Worm (Caenorhabditis elegans) whole organism, L1 larva: ENCODE results near the gene nlp-79.

Experiments used
- Y116A8C.19 ChIP-seq: sonication (generic microtip); optimal IDR thresholded peaks from 2 replicates; lab custom pipeline; 2016; ENCODE audit warnings: missing compliant biosample characterization, missing genetic modification characterization, borderline replicate concordance
- aha-1 ChIP-seq: fragments of 150-350 bp; optimal IDR thresholded peaks from 2 replicates; lab custom pipeline; 2014; ENCODE audit warnings: missing biosample characterization, missing genetic modification characterization
- ceh-82 ChIP-seq, 3 experiments: fragments of 150-350 bp in 1 of 3; sonication (generic microtip) in 2 of 3; optimal IDR thresholded peaks; 2 replicates each; lab custom pipeline; 2014 to 2017; ENCODE audit warnings: missing biosample characterization in 3 of 3, missing genetic modification characterization in 3 of 3
- egl-13 ChIP-seq: sonication (generic microtip); optimal IDR thresholded peaks from 2 replicates; lab custom pipeline; 2016; ENCODE audit warnings: missing genotype, missing genetic modification reagents, missing genetic modification characterization, missing compliant biosample characterization
- isw-1 ChIP-seq: fragments of 200-800 bp; sonication (Bioruptor generic); IDR thresholded peaks from 2 replicates; pipeline ENCODE4 v1.3.6; 2022; ENCODE audit warnings: missing genetic modification characterization, missing compliant biosample characterization
- lin-13 ChIP-seq: fragments of 150-350 bp; optimal IDR thresholded peaks from 2 replicates; lab custom pipeline; 2014; ENCODE audit warnings: missing biosample characterization, missing genetic modification reagents, missing genetic modification characterization
- nhr-237 ChIP-seq: fragments of 150-350 bp; optimal IDR thresholded peaks from 2 replicates; lab custom pipeline; 2014; ENCODE audit warnings: missing biosample characterization, missing genetic modification characterization
- pax-3 ChIP-seq: fragments of 200-800 bp; sonication (Bioruptor generic); optimal IDR thresholded peaks from 2 replicates; lab custom pipeline; 2018; ENCODE audit warnings: mild to moderate bottlenecking, missing genetic modification characterization, moderate library complexity, missing compliant biosample characterization
- swsn-7 ChIP-seq: sonication (generic microtip); optimal IDR thresholded peaks from 2 replicates; lab custom pipeline; 2016; ENCODE audit warnings: missing genetic modification characterization, missing compliant biosample characterization
- zag-1 ChIP-seq: fragments of 150-350 bp; optimal IDR thresholded peaks from 2 replicates; lab custom pipeline; 2014; ENCODE audit warnings: missing biosample characterization, missing genetic modification characterization

- no peak for TF ChIP-seq egl-13 (tag; lab: Kevin White, UChicago)
- no peak for TF ChIP-seq lin-13 (GFP tag; lab: Kevin White, UChicago)
- TF ChIP-seq aha-1 (tag; lab: Kevin White, UChicago): no peak
- no peak for TF ChIP-seq Y116A8C.19 (tag; lab: Kevin White, UChicago)
- no peak for TF ChIP-seq nhr-237
- no peak for TF ChIP-seq swsn-7 (tag; lab: Kevin White, UChicago)
- TF ChIP-seq pax-3 (tag; lab: Kevin White, UChicago): no peak
- no peak for TF ChIP-seq ceh-82 (tag; optimal IDR thresholded peaks at IDR 0.05; lab: Kevin White, UChicago)
- TF ChIP-seq zag-1 (tag; lab: Kevin White, UChicago): no peak
- no peak for TF ChIP-seq isw-1 (GFP tag; lab: Robert Waterston, UW)
These were observed 36.4 kb upstream of the nlp-79 start, which contains the start of gene best-2 for ce11 chrIV:13112982-13113381.
